Fruit fly (Drosophila melanogaster) whole organism, adult: ENCODE results near the gene CG46467.

Experiments used
- CG11617 ChIP-seq: fragments of 200-800 bp; sonication (Bioruptor generic); optimal IDR thresholded peaks from 2 replicates; lab custom pipeline; 2017; ENCODE audit warnings: mild to moderate bottlenecking, missing biosample characterization, missing genetic modification reagents, missing genetic modification characterization
- CG12768 ChIP-seq: fragments of 200-800 bp; sonication (Bioruptor generic); optimal IDR thresholded peaks from 2 replicates; lab custom pipeline; 2017; ENCODE audit warnings: missing biosample characterization, missing genetic modification characterization, mild to moderate bottlenecking, moderate library complexity, missing genetic modification reagents
- CG14711 ChIP-seq: fragments of 200-800 bp; sonication (Bioruptor generic); optimal IDR thresholded peaks from 2 replicates; lab custom pipeline; 2018; ENCODE audit warnings: missing biosample characterization, mild to moderate bottlenecking, missing genetic modification characterization, moderate library complexity
- CG1620 ChIP-seq: fragments of 200-800 bp; sonication (Bioruptor generic); optimal IDR thresholded peaks from 2 replicates; lab custom pipeline; 2016; ENCODE audit warnings: missing biosample characterization, missing genetic modification characterization
- CG33017 ChIP-seq: fragments of 200-800 bp; sonication (Bioruptor generic); optimal IDR thresholded peaks from 2 replicates; lab custom pipeline; 2018; ENCODE audit warnings: missing biosample characterization, mild to moderate bottlenecking, missing genetic modification characterization, moderate library complexity
- CG5204 ChIP-seq: fragments of 200-800 bp; sonication (Bioruptor generic); optimal IDR thresholded peaks from 2 replicates; lab custom pipeline; 2016; ENCODE audit warnings: missing biosample characterization, missing genetic modification characterization
- CG7045 ChIP-seq: fragments of 200-800 bp; sonication (Bioruptor generic); optimal IDR thresholded peaks from 2 replicates; lab custom pipeline; 2017; ENCODE audit warnings: missing biosample characterization, mild to moderate bottlenecking, missing genetic modification characterization
- CG7101 ChIP-seq: fragments of 200-800 bp; sonication (Bioruptor generic); optimal IDR thresholded peaks from 2 replicates; lab custom pipeline; 2018; ENCODE audit warnings: missing biosample characterization, mild to moderate bottlenecking, missing genetic modification characterization, moderate library complexity
- Clk ChIP-seq: fragments of 200-800 bp; sonication (Bioruptor generic); optimal IDR thresholded peaks from 2 replicates; lab custom pipeline; 2017; ENCODE audit warnings: missing biosample characterization, missing genetic modification characterization
- Crg-1 ChIP-seq: fragments of 200-800 bp; sonication (Bioruptor generic); optimal IDR thresholded peaks from 2 replicates; lab custom pipeline; 2016; ENCODE audit warnings: missing biosample characterization, missing genetic modification characterization
- Hr96 ChIP-seq: fragments of 200-800 bp; sonication (Bioruptor generic); optimal IDR thresholded peaks from 2 replicates; lab custom pipeline; 2016; ENCODE audit warnings: missing biosample characterization, missing genetic modification characterization
- Mnt ChIP-seq: fragments of 200-800 bp; sonication (Bioruptor generic); optimal IDR thresholded peaks from 2 replicates; lab custom pipeline; 2016; ENCODE audit warnings: missing biosample characterization, mild to moderate bottlenecking, missing genetic modification characterization
- bab1 ChIP-seq: fragments of 200-800 bp; sonication (Bioruptor generic); optimal IDR thresholded peaks from 3 replicates; lab custom pipeline; 2019; ENCODE audit warnings: missing biosample characterization, mild to moderate bottlenecking, missing genetic modification characterization, moderate library complexity
- cic ChIP-seq: fragments of 200-800 bp; sonication (Bioruptor generic); optimal IDR thresholded peaks from 2 replicates; lab custom pipeline; 2017; ENCODE audit warnings: missing biosample characterization, mild to moderate bottlenecking, missing genetic modification characterization, moderate library complexity
- cnc ChIP-seq, 2 experiments: fragments of >200 bp; optimal IDR thresholded peaks; 2 replicates each; lab custom pipeline; 2017
- kay ChIP-seq: fragments of 200-800 bp; sonication (Bioruptor generic); peaks from one replicate; lab custom pipeline; 2016; ENCODE audit warnings: missing biosample characterization, missing genetic modification characterization, borderline replicate concordance
- ovo ChIP-seq: fragments of 200-800 bp; sonication (Bioruptor generic); optimal IDR thresholded peaks from 2 replicates; lab custom pipeline; 2016; ENCODE audit warnings: missing biosample characterization, missing genetic modification characterization
- pad ChIP-seq: fragments of 200-800 bp; sonication (Bioruptor generic); optimal IDR thresholded peaks from 3 replicates; lab custom pipeline; 2017; ENCODE audit warnings: missing biosample characterization, missing genetic modification characterization, mild to moderate bottlenecking, moderate library complexity, missing genetic modification reagents
- tj ChIP-seq: fragments of 200-800 bp; sonication (Bioruptor generic); optimal IDR thresholded peaks from 3 replicates; lab custom pipeline; 2017; ENCODE audit warnings: missing biosample characterization, mild to moderate bottlenecking, missing genetic modification characterization, moderate library complexity
- toe ChIP-seq: fragments of 200-800 bp; sonication (Bioruptor generic); optimal IDR thresholded peaks from 2 replicates; lab custom pipeline; 2016; ENCODE audit warnings: missing biosample characterization, missing genetic modification characterization

The CG46467 gene

DNA sequence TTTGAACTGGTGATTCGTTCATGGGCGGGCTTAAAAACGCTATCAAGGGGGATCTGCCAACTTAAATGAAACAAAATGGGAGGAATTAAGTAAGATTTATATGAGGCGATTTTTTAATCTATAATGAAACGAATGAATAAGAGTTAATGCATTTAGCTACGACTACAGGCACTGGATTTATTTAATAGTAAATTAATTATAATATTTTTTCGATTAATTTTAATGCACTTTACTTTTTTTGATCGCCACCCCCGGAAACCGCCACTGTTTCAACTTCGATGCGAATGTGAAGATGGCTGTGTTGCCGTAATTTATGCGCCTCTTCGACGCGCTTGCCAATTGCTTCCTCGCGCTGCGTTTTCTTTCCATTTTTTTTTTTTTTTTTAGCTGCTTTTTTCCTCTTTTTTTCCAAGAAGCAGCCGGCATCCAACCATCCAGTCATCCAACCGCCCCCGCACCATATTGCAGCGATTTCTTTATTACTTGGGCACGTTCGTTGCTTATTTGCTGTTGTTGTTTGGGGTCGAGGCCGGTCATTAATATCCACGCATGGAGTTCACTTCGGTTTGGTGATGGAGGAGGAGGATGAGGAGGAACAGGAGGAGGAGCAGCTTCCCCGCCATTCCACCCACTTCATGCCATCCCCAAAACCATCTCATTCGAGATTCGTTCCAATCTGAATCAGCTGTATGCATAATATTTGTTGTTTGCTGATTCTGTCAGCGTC, 88.9 kb downstream of the CG46467 start:
- no peak for TF ChIP-seq Crg-1 (GFP tag; lab: Kevin White, UChicago)
- no peak for TF ChIP-seq CG1620 (GFP tag; lab: Kevin White, UChicago)
- TF ChIP-seq CG12768 (GFP tag; lab: Kevin White, UChicago): no peak
- TF ChIP-seq tj (GFP tag; lab: Kevin White, UChicago): no peak
- TF ChIP-seq pad: no peak
- no peak for TF ChIP-seq cic (GFP tag; lab: Kevin White, UChicago)
- TF ChIP-seq cnc (optimal IDR thresholded peaks at IDR 0.05; lab: Kevin White, UChicago): no peak

dm6 chr3R:9964600-9965301, 90.3 kb downstream of the CG46467 start:
- TF ChIP-seq ovo (GFP tag; lab: Kevin White, UChicago) (no peak), CG5204 (GFP tag; lab: Kevin White, UChicago) (no peak), CG7045 (GFP tag; lab: Kevin White, UChicago) (no peak), toe (GFP tag; lab: Kevin White, UChicago) (no peak), tj (GFP tag; lab: Kevin White, UChicago) (no peak), CG11617 (GFP tag; lab: Kevin White, UChicago) (no peak), CG14711 (tag; lab: Kevin White, UChicago) (no peak), CG7101 (no peak), cnc (optimal IDR thresholded peaks at IDR 0.05; lab: Kevin White, UChicago) (no peak), CG33017 (tag; lab: Kevin White, UChicago) (no peak), Mnt (GFP tag; lab: Kevin White, UChicago) (no peak), pad (no peak), cic (GFP tag; lab: Kevin White, UChicago) (no peak)

DNA sequence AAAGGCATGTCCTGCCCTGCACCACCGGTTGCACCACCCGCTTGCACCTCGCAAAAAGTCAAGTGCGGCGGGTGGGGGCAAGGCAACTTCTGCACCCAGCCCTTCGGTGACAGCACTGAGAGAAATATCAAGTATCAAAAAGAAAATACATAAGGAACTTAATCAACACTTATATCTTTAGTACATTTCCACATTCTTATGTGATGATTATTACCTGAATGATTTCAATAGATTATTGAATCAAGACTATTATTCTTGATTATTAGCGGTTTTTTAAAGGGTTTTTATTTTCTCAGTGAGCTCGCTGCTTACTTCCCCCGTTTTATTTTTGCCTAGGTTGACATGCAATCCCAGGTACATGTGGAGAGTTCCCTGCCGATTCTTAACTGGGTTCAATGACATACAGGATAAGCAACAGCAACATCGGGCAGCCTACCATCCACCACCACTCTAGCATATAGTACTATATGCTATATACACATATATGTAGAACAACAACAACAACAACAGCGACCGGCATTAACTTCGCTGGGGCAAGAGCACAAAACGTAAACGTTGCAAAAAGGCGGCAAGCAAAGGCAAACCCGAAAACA, 91.7 kb downstream of the CG46467 start:
- TF ChIP-seq cic (GFP tag; lab: Kevin White, UChicago) (no peak), pad (no peak), CG14711 (tag; lab: Kevin White, UChicago) (no peak), bab1 (GFP tag; lab: Kevin White, UChicago) (no peak), CG1620 (GFP tag; lab: Kevin White, UChicago) (no peak), Clk (GFP tag; lab: Kevin White, UChicago) (no peak), CG5204 (GFP tag; lab: Kevin White, UChicago) (no peak), CG7045 (GFP tag; lab: Kevin White, UChicago) (no peak), ovo (GFP tag; lab: Kevin White, UChicago) (no peak), tj (GFP tag; lab: Kevin White, UChicago) (no peak), Mnt (GFP tag; lab: Kevin White, UChicago) (no peak), Hr96 (GFP tag; lab: Kevin White, UChicago) (no peak)

DNA sequence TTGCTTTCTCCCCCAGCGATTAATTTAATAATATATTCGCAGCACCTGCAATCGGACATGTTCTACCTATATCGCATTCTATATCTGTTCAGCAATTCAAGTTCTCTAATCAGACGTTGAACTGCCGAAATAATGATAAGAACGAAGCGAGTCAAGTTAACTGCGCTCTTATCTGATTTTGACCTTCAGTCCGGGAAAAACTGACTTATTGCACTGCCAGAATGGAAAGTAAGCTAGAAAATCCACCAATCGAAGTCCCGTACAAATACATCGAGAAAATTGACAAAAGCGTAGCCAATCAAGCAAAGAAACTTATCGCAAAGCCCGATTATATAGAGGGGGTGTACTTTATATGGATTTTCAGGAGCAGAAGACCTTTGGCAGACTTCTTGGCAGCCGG, 93.8 kb downstream of the CG46467 start:
- TF ChIP-seq CG5204 (GFP tag; lab: Kevin White, UChicago) (no peak), kay (GFP tag; lab: Kevin White, UChicago) (peak; percentile 77)

- TF ChIP-seq tj (GFP tag; lab: Kevin White, UChicago): no peak
- TF ChIP-seq CG5204 (GFP tag; lab: Kevin White, UChicago): no peak
- peak; percentile 23 for TF ChIP-seq kay (GFP tag; lab: Kevin White, UChicago)
- TF ChIP-seq Mnt (GFP tag; lab: Kevin White, UChicago): peak; percentile 43
- peak; percentile 24 for TF ChIP-seq Clk (GFP tag; lab: Kevin White, UChicago)
- TF ChIP-seq CG12768 (GFP tag; lab: Kevin White, UChicago): peak; percentile 68
- peak; percentile 18 for TF ChIP-seq pad
- TF ChIP-seq cic (GFP tag; lab: Kevin White, UChicago): peak; percentile 51
Observed at dm6 chr3R:9968827-9969675, 94.6 kb downstream of the CG46467 start.

- no peak for TF ChIP-seq CG7045 (GFP tag; lab: Kevin White, UChicago)
- TF ChIP-seq Clk (GFP tag; lab: Kevin White, UChicago): no peak
Observed at dm6 chr3R:9977494-9977893, 103.0 kb downstream of the CG46467 start.
